Worm (Caenorhabditis elegans) whole organism, L4/young adult: ENCODE measurements around the gene cope-1.
A peak's percentile ranks its signal among the peaks of the same experiment; 100 is the strongest.

ENCODE experiments used
- W03F9.2 ChIP-seq: fragments of 150-350 bp; optimal IDR thresholded peaks from 2 replicates; lab custom pipeline; 2014; ENCODE audit warnings: missing biosample characterization, missing genetic modification characterization
- dao-5 ChIP-seq: sonication (generic microtip); optimal IDR thresholded peaks from 2 replicates; lab custom pipeline; 2016; ENCODE audit warnings: missing genotype, missing genetic modification characterization, moderate library complexity, missing compliant biosample characterization
- him-1 ChIP-seq: sonication (generic microtip); optimal IDR thresholded peaks from 2 replicates; lab custom pipeline; 2016; ENCODE audit warnings: missing genotype, missing genetic modification reagents, missing genetic modification characterization, missing compliant biosample characterization

The cope-1 gene

DNA sequence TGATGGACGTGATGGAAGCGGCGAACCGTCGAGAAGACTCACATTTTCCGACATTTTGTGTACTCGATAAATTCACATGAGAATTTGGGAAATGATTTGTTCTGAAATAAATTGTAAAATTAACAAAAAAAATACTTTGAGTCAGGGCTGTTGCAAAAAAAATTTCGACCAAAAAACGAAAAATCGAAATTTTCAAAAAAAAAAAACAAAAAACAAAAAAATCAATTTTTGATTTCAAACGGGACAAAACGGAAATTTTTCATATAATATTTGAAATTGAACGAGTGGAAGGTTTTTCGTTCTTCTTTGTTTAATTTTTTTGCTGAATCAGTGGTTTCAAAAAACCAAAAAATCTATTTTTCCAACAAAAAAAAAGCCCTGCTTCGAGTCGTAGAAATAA, 29.1 kb downstream of the cope-1 start, which contains the start of gene cua-1:
cua-1 (minus strand) TSS at position 101 of the 400 bp plus-strand sequence.
- no peak for TF ChIP-seq him-1

DNA sequence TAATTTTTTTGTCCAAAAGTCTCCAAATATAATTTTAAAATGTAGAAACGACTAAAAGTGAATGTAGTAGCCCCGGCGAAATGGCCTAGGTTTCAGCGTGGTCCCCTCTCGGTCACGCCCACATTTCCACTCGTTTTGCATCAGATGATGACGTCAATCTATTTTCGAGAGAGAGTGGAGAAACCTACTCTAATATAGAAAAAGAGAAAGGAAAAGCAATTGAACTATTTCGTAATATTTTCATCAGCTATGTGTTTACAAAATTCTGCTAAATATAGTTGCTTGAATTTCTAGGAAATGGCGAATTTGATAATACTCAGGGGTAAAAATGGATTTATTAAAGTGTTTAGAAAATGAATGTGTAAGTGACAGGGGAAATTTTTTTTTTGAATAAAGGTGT, 29.8 kb downstream of the cope-1 start:
- no peak for TF ChIP-seq him-1
- no peak for TF ChIP-seq dao-5
- TF ChIP-seq W03F9.2 (tag; lab: Kevin White, UChicago) = no peak

DNA sequence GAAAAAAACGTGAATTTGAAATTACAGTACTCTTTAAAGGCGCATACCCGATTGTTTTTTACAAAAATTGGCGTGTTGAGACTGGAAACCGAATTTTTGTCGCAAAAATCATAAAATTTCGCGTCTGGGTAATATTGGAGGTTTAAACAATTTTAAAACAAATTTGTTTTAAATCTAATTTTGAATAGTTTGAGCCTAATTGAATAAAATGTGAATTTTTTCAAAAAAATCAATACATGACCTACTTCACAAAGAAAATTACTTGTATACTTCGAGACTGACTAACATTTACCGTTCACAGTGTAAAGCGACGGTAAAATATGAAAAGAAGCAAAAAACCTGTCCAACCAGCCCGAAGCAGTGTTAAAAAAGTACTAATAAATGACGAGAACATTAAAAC, 31.2 kb downstream of the cope-1 start:
- TF ChIP-seq W03F9.2 (tag; lab: Kevin White, UChicago) = no peak
- no peak for TF ChIP-seq him-1
- no peak for TF ChIP-seq dao-5

DNA sequence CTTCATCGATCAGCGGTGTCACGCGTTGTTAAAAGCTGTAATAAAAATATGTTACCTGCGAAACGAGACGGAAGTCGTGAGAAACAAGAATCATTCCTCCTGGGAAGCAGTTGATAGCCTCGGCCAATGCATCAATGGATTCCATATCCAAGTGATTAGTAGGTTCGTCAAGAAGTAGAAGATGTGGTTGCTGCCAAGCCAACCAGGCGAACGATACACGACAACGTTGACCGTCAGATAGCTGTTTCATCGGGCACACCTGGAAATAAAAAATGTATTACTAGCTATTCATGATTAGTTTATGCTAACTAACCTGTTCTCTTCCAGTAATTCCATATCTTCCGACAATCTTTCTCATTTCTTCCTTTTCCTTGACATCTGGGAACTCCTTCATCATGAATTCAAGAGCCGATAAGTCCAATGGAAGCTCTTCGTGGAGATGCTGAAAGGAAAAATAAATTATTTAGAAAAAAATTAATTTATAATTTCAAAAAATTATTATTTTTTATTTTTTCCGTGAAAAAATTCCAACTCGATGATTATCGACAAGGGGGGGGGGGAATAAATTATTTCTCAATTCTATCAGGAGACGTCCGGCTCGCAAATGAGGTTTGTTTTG, 33.0 kb downstream of the cope-1 start, which contains the start of gene tag-164:
tag-164 (plus strand) TSS at position 569 of the 619 bp plus-strand sequence.
- TF ChIP-seq W03F9.2 (tag; lab: Kevin White, UChicago) (no peak), dao-5 (no peak), him-1 (no peak)

DNA sequence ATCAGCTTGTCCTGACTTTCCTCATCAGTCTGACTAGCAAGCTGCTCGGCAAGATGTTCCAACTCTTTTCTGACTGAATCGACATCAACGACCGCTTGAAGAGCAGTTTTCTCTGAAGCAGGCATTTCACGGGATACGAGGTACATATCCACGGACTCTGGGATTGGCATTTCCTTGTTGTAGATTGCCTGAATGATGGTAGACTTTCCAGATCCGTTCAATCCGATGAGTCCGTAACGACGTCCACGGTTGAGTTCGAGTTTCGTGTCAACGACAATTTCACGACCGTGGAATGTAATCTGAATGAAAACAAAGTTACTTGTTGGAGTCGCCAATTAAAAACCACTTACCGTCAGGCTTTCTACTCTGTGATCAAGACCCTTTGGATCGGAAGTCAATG, 35.5 kb downstream of the cope-1 start:
- TF ChIP-seq him-1 (no peak), dao-5 (no peak), W03F9.2 (tag; lab: Kevin White, UChicago) (no peak)

DNA sequence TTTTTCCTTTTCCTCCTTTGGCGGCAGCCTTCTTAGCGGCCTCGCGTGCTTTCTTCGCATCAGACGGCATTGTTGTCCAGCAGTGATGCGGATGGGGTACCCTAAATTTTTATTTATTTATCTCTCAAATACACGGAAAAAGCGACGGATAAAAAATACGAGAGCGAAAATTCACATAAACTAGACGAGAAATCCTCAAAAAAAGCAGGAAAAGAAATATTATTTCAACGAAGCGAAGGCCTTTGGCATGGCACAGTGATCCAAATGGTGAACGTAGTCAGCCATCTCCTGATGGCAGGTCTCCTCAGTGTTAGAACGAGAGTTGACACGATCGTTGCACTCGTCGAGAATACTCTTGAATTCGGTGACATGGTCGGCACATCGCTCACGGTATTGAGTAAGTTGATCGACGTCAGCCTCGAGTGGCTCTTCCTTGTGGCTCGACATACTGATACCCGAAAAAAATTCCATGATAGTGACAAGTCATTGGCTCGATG, 36.1 kb downstream of the cope-1 start, which contains the start of the genes abcf-2 and T27E9.2:
abcf-2 (minus strand) TSS at position 101 of the 497 bp plus-strand sequence.
T27E9.2 (minus strand) TSS at position 447 of the 497 bp plus-strand sequence.
- TF ChIP-seq him-1 = no peak
- TF ChIP-seq dao-5 = no peak
- TF ChIP-seq W03F9.2 (tag; lab: Kevin White, UChicago) = no peak

DNA sequence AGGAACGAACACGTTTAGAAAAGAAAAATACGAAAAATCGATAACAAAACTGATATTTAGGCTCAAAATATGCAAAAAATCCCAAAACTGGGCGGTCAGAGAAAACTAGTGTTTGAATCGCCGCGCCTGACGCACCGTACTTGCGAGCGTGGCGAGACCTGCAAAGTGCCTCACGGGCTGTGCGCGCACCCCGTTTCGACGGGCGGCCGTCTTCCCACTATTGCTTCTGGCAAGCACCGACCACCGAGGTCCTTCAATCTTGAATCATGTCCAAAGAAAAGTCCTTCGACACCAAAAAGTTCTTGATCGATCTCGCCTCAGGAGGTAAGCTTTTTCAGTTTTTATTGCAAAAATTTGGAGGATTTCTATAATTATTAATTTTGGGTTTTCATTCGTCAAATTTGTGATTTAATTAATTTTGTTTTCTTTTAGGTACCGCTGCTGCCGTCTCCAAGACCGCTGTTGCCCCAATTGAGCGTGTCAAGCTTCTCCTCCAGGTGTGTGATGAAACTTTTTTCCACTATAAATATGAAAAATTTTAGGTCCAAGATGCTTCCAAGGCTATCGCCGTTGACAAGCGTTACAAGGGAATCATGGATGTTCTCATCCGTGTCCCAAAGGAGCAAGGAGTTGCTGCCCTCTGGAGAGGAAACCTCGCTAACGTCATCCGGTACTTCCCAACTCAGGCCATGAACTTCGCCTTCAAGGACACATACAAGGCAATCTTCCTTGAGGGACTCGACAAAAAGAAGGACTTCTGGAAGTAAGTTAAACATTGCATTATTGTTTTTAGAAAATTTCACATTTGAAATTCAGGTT, 37.1 kb downstream of the cope-1 start, which contains the start of gene ant-1.1:
ant-1.1 (plus strand) TSS at position 199 of the 819 bp plus-strand sequence.
- peak; percentile 38 for TF ChIP-seq him-1
- no peak for TF ChIP-seq dao-5
- peak; percentile 88 for TF ChIP-seq W03F9.2 (tag; lab: Kevin White, UChicago)

DNA sequence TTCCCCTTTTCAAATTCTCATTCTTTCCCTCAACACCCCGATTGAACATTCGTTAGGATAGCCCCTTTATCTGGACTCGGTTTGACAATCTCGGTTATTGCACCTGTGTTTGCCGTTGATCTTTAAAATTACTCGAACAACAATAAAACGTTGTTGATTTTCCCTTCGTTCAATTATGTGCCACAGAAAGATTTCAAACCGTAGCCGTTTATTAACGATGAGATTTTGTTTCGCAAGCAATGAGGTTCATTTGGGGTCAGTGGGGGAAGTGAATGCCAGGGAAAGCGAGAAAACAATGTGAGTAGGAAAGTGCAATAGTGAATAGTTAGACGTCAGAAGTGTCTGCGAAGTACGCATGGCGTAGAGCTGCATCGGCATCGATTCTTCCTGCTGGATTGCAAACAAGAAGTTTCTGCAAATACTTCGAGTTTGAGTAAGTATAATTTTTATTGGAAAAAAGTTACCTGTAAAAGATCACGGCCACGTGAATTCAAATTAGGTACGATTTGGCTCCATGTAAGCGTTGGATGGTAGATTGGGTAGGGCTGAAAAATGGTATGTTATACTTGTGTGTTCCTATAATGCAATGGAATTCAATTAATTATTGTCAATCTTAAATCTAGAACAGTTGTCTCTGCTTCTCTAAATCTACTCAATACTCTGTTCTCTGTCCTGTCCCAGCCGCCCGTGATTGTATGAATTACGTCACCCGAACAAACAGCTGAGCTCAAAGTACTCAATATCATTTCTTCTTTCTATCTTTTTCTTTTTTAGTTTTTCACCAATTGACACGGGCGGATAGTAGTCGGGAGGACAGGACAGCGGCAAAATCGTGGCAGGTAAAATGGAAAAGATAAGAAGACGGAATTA, 38.7 kb downstream of the cope-1 start, which contains the start of gene kel-3:
kel-3 (plus strand) TSS at position 328 of the 870 bp plus-strand sequence.
- TF ChIP-seq him-1 = peak; percentile 41
- peak; percentile 75 for TF ChIP-seq dao-5
- TF ChIP-seq W03F9.2 (tag; lab: Kevin White, UChicago) = peak; percentile 40

DNA sequence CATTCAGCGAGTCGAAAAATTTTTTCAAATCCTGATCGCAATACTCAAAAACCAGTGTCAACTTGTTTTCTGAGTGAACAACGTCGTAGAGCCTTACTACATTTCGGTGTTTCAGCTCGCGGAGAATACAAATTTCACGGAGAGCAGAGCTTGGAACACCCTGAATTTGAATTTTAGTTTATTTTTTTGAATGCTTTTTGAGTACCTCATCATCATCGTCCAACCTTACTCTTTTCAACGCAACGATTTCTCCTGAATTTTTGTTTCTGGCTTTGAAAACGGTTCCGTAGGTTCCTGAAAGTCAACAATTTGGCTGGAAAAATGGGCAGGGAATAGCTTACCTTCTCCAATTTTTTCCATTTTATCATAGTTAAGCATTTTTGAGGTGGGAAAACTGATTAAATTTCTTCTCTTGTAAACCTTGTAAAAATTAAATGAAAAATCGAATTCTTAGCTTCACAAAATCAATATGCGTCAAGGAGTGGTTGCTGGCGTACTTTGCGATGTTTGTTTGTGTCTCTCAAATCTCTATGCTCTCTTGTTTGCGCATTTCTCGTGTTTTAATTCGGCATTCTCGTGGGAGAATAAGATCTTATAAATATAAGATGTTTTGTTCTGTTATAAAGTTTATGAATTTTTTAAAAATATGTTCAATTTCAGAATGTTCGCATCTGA, 40.0 kb downstream of the cope-1 start, which contains the start of gene cdk-5:
cdk-5 (minus strand) TSS at position 425 of the 675 bp plus-strand sequence.
- TF ChIP-seq W03F9.2 (tag; lab: Kevin White, UChicago) (peak; percentile 87), him-1 (peak; percentile 6), dao-5 (no peak)

DNA sequence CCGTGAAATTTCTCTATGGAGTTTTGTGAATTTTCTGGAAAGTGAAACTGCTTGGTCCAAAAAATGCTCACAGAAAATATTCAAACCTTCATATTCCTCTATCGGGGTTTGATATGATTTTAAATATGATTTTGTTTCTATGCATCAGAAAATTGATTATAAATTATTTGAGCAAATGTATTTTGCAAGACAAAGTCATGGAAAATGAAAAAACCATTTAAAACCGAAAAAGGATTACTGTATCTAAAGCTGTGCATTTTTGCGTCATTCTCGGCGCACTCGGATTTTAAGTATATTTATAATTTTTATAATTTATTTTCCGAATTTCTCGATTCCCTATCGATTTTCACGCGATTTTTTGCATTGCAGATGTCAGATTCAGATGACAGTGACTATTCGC, 45.4 kb downstream of the cope-1 start, which contains the start of gene pssy-2:
pssy-2 (plus strand) TSS at position 301 of the 400 bp plus-strand sequence.
- TF ChIP-seq W03F9.2 (tag; lab: Kevin White, UChicago) (no peak), dao-5 (no peak), him-1 (no peak)

DNA sequence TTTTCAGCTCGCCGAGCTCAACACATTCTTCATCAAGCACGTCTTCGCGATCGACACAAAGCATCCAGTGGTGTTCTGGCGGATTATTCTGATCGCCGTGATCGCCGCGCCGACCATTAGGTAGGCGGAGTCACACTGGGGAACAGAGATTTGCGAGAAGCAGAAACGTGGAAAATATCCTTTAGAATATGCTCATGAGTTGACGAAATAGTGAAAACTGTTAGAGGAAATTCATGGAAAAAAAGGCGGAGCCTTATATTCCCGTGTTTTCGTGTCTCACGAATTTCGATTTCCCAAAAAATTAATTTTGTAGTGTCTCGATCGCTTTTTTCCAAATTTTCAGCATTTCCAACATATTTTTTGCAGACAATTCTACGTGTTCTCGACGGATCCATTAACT, 48.4 kb downstream of the cope-1 start:
- no peak for TF ChIP-seq W03F9.2 (tag; lab: Kevin White, UChicago)
- TF ChIP-seq him-1 = no peak
- no peak for TF ChIP-seq dao-5

DNA sequence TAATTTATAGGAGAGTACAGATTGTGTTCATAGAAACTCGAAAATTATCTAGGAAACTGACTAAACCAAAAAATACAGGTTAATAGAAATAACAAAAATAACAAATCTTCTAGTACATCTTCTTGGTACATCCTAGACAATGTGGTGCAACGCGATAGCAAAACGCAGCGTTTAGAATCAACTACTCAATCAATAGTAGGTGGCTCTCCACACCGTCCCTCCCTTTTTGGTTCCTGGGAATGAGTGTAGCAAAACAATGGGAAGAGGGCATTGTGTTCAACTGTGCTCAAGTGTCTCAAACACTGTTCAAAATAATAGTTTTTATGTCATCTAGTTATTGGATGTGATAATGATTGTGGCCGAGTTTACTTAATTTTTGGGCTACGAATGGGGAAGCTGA, 50.6 kb downstream of the cope-1 start, which contains the start of gene T27E9.6:
T27E9.6 (minus strand) TSS at position 101 of the 400 bp plus-strand sequence.
- no peak for TF ChIP-seq him-1
- no peak for TF ChIP-seq dao-5
- no peak for TF ChIP-seq W03F9.2 (tag; lab: Kevin White, UChicago)
